Fruit fly (Drosophila melanogaster): ENCODE results near the gene CG9123.
A peak's percentile ranks its signal among the peaks of the same experiment; 100 is the strongest.

Gene CG9123

DNA sequence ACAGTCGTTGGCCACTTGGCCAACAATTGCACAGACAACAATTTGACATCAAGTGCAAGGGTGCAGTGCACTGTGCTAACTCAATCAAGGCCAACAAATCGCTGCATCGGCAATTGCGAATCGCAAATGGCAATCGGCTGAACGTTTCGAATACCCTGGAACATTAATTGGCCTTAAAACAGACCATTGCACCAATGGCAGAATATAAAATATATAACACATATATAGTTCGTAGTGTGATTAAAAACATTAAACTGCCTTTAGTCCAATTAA lies 29.1 kb downstream of the CG9123 start:
- TF ChIP-seq fru (GFP tag; optimal IDR thresholded peaks at IDR 0.05) (no peak), pan (optimal IDR thresholded peaks at IDR 0.05) (no peak)

DNA sequence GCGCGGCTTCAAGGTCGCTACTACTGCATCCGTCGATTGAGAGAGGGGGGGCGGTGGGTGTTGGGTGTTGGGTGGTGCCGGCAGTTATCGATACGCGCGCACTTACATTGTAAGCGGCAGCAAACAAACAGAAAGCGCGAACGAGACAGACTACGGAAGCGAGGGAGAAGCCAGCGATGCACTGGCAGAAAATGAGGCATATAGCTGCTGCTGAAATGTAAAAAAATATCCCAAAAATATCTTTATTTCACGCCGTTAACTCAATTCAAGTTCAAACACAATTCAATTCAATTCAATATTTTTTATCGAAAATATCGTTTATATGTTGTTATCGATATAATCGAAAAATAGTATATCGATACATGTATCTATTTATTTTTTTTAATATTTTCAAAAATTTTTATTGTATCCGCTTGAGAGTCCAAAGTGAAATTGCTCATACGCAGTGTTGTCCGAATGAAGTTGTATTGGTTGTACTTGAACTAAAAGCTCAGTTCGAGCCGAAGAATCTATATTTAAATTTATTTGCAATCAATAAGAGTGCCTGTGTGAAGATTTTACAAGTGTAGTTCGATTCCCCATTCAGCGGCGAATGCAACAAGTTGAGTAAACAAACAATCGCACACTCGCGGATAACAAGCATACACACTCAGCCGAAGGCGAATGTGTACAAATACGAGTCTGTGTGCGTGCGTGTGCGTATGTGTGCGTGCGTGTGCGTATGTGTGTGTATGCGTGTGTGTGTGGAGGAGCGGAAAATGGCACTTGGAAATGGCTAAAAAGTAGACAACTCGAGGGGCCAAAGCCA lies 29.6 kb downstream of the CG9123 start:
- TF ChIP-seq foxo (GFP tag; optimal IDR thresholded peaks at IDR 0.05) (peak in 1 of 2 experiments; percentile 17), HLH106 (tag; optimal IDR thresholded peaks at IDR 0.05) (peak; percentile 20), lola (GFP tag; optimal IDR thresholded peaks at IDR 0.05) (no peak), pan (optimal IDR thresholded peaks at IDR 0.05) (peak; percentile 73), Abd-B (GFP tag; optimal IDR thresholded peaks at IDR 0.05) (no peak), Sp1 (GFP tag; optimal IDR thresholded peaks at IDR 0.05) (peak; percentile 5), jim (GFP tag; optimal IDR thresholded peaks at IDR 0.05) (no peak), N (GFP tag; optimal IDR thresholded peaks at IDR 0.05) (peak; percentile 46), Vsx2 (GFP tag; optimal IDR thresholded peaks at IDR 0.05; ENCODE audit: partially characterized antibody) (no peak), Dfd (GFP tag; optimal IDR thresholded peaks at IDR 0.05) (peak; percentile 98), psq (GFP tag; optimal IDR thresholded peaks at IDR 0.05) (no peak), Hr83 (GFP tag; optimal IDR thresholded peaks at IDR 0.05; ENCODE audit: poor library complexity, severe bottlenecking) (no peak)

DNA sequence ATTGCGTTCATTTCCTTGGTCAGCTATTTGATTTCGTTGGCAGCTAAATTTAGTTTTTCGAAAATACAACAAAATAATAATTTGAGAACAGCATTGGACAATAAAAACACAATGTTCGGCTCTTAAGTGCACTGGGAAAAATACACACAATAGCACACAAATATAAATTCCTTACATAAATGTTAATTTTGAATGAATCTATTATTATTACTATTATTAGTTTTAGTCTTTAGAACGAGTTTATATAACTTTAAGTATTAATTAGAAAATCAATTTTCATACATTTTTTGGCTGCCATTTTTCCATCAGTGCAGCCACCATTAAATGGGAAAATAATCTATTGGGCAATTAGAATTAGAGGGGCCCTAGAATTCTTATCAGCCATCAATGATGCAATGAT lies 32.0 kb downstream of the CG9123 start:
- no peak for TF ChIP-seq dsf (GFP tag; optimal IDR thresholded peaks at IDR 0.05; ENCODE audit: borderline replicate concordance)
- no peak for TF ChIP-seq Sp1 (GFP tag; optimal IDR thresholded peaks at IDR 0.05)
- TF ChIP-seq rgr (GFP tag; optimal IDR thresholded peaks at IDR 0.05), result no peak
- no peak for TF ChIP-seq Vsx2 (GFP tag; optimal IDR thresholded peaks at IDR 0.05; ENCODE audit: partially characterized antibody)
- TF ChIP-seq pan (optimal IDR thresholded peaks at IDR 0.05), result no peak
- TF ChIP-seq dl (GFP tag; optimal IDR thresholded peaks at IDR 0.05; ENCODE audit: insufficient read depth in 1 of 2, partially characterized antibody in 2 of 2), result no peak
- no peak for TF ChIP-seq woc (GFP tag; optimal IDR thresholded peaks at IDR 0.05)
- TF ChIP-seq sage (GFP tag; optimal IDR thresholded peaks at IDR 0.05), result no peak
- TF ChIP-seq Dif (GFP tag; optimal IDR thresholded peaks at IDR 0.05; ENCODE audit: partially characterized antibody), result no peak
- no peak for TF ChIP-seq GATAd (GFP tag; optimal IDR thresholded peaks at IDR 0.05)
- TF ChIP-seq jim (GFP tag; optimal IDR thresholded peaks at IDR 0.05), result no peak
- TF ChIP-seq Mio (GFP tag; optimal IDR thresholded peaks at IDR 0.05), result no peak
- no peak for TF ChIP-seq Myc (optimal IDR thresholded peaks at IDR 0.05)
- TF ChIP-seq HLH106 (tag; optimal IDR thresholded peaks at IDR 0.05), result no peak
- TF ChIP-seq Rel (GFP tag; optimal IDR thresholded peaks at IDR 0.05), result no peak
- TF ChIP-seq Rel (tag; optimal IDR thresholded peaks at IDR 0.05), result no peak
- TF ChIP-seq Hr83 (GFP tag; optimal IDR thresholded peaks at IDR 0.05; ENCODE audit: poor library complexity, severe bottlenecking), result no peak
- TF ChIP-seq Hr78 (GFP tag; optimal IDR thresholded peaks at IDR 0.05), result no peak
- TF ChIP-seq CG9705 (GFP tag; optimal IDR thresholded peaks at IDR 0.05), result no peak
- TF ChIP-seq Dfd (GFP tag; optimal IDR thresholded peaks at IDR 0.05), result no peak

- TF ChIP-seq Jra (GFP tag; optimal IDR thresholded peaks at IDR 0.05) (no peak), Rel (GFP tag; optimal IDR thresholded peaks at IDR 0.05) (no peak), Rel (tag; optimal IDR thresholded peaks at IDR 0.05) (no peak)
These were observed 33.4 kb downstream of the CG9123 start for dm6 chrX:15308456-15308954.

DNA sequence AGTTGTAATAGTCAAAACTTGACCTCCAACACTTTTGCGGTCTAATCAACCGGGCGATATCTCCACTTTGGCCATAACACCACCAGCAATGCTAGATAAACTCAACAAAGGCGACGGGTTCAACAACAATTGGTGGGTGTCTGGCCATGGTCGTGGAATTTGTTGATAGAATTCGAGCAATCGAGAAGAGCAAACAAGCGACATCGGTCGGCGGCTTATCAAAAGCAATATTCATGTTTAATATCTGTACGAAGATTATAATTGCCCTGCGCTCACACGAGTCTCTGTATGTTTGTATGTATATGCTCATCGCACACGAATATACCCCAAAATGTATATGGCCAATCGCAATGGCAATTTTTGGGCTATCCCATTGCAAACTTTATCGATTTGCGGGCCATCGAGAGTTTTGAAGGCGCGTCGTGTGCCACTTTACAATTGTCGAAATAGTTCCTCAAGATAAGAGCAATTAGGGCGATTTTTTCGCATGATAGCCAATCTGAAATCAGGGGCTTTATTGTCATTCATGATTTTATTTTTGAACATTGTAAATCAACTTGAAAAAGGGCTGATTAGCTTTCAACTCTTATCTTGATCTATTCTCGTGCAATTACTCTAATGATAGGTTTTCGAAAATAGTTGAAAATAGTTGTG lies 34.3 kb downstream of the CG9123 start:
- TF ChIP-seq sage (GFP tag; optimal IDR thresholded peaks at IDR 0.05) (no peak), Rel (GFP tag; optimal IDR thresholded peaks at IDR 0.05) (no peak), Rel (tag; optimal IDR thresholded peaks at IDR 0.05) (peak; percentile 6)
